Fruit fly (Drosophila melanogaster) whole organism, embryonic: ENCODE data around the gene CG14232.
A peak's percentile ranks its signal among the peaks of the same experiment; 100 is the strongest.

Experiments
- ATbp ChIP-seq: fragments of 200-800 bp; sonication (Bioruptor generic); optimal IDR thresholded peaks from 2 replicates; lab custom pipeline; 2017; ENCODE audit warnings: missing biosample characterization, mild to moderate bottlenecking, missing genetic modification characterization, missing genetic modification reagents
- Aef1 ChIP-seq: fragments of 200-800 bp; sonication (Bioruptor generic); IDR thresholded peaks from 3 replicates; pipeline ENCODE4 v1.3.6; 2022; ENCODE audit warnings: missing biosample characterization, missing genetic modification characterization
- CG10366 ChIP-seq: fragments of 200-800 bp; sonication (Bioruptor generic); IDR thresholded peaks from 2 replicates; pipeline ENCODE4 v1.3.6; 2022; ENCODE audit warnings: missing biosample characterization, missing genetic modification characterization
- CG11456 ChIP-seq: fragments of 200-800 bp; sonication (Bioruptor generic); IDR thresholded peaks from 3 replicates; pipeline ENCODE4 v1.3.6; 2022; ENCODE audit warnings: missing biosample characterization, missing genetic modification characterization
- CG11696 ChIP-seq: fragments of 200-800 bp; sonication (Bioruptor generic); IDR thresholded peaks from 2 replicates; pipeline ENCODE4 v1.3.6; 2022; ENCODE audit warnings: missing biosample characterization, missing genetic modification characterization
- CG12219 ChIP-seq: fragments of 200-800 bp; sonication (Bioruptor generic); optimal IDR thresholded peaks from 3 replicates; lab custom pipeline; 2018; ENCODE audit warnings: missing biosample characterization, mild to moderate bottlenecking, missing genetic modification characterization
- CG12769 ChIP-seq: fragments of 200-800 bp; sonication (Bioruptor generic); optimal IDR thresholded peaks from 2 replicates; lab custom pipeline; 2019; ENCODE audit warnings: missing biosample characterization, mild to moderate bottlenecking, missing genetic modification characterization, moderate library complexity
- CG14860 ChIP-seq: fragments of 200-800 bp; sonication (Bioruptor generic); IDR thresholded peaks from 3 replicates; pipeline ENCODE4 v1.3.6; 2022; ENCODE audit warnings: missing biosample characterization, missing genetic modification characterization; ENCODE audit not compliant: partially characterized antibody
- CG17328 ChIP-seq: fragments of 200-800 bp; sonication (Bioruptor generic); IDR thresholded peaks from 2 replicates; pipeline ENCODE4 v1.3.6; 2022; ENCODE audit warnings: missing biosample characterization, missing genetic modification characterization
- CG17912 ChIP-seq: fragments of 200-800 bp; sonication (Bioruptor generic); optimal IDR thresholded peaks from 2 replicates; lab custom pipeline; 2018; ENCODE audit warnings: missing biosample characterization, mild to moderate bottlenecking, missing genetic modification characterization
- CG3726 ChIP-seq: fragments of 200-800 bp; sonication (Bioruptor generic); IDR thresholded peaks from 3 replicates; pipeline ENCODE4, ENCODE4 v1.3.6; 2022; ENCODE audit warnings: missing biosample characterization, missing genetic modification characterization
- CG8089 ChIP-seq: fragments of 200-800 bp; sonication (Bioruptor generic); optimal IDR thresholded peaks from 3 replicates; lab custom pipeline; 2016; ENCODE audit warnings: missing biosample characterization, missing genetic modification characterization
- CG8388 ChIP-seq: fragments of 200-800 bp; sonication (Bioruptor generic); optimal IDR thresholded peaks from 2 replicates; lab custom pipeline; 2019; ENCODE audit warnings: missing biosample characterization, mild to moderate bottlenecking, missing genetic modification characterization, moderate library complexity
- GATAe ChIP-seq: fragments of 200-800 bp; sonication (Bioruptor generic); conservative IDR thresholded peaks from 2 replicates; pipeline ENCODE4 v1.3.6; 2022; ENCODE audit warnings: missing biosample characterization, missing genetic modification characterization
- Hand ChIP-seq: fragments of 200-800 bp; sonication (Bioruptor generic); optimal IDR thresholded peaks from 2 replicates; lab custom pipeline; 2017; ENCODE audit warnings: mild to moderate bottlenecking, missing biosample characterization, missing genetic modification reagents, missing genetic modification characterization
- Hey ChIP-seq: fragments of 200-800 bp; sonication (Bioruptor generic); optimal IDR thresholded peaks from 3 replicates; lab custom pipeline; 2018; ENCODE audit warnings: missing biosample characterization, mild to moderate bottlenecking, missing genetic modification characterization
- HmgD ChIP-seq: fragments of 200-800 bp; sonication (Bioruptor generic); optimal IDR thresholded peaks from 3 replicates; lab custom pipeline; 2016; ENCODE audit warnings: missing biosample characterization, missing genetic modification characterization
- Lhr ChIP-seq: fragments of 200-800 bp; sonication (Bioruptor generic); optimal IDR thresholded peaks from 3 replicates; lab custom pipeline; 2017; ENCODE audit warnings: mild to moderate bottlenecking, missing biosample characterization, missing genetic modification reagents, missing genetic modification characterization
- Med ChIP-seq: fragments of 200-800 bp; sonication (Bioruptor generic); peaks from one replicate; lab custom pipeline; 2016; ENCODE audit warnings: missing biosample characterization, missing genetic modification characterization, mild to moderate bottlenecking, inconsistent platforms, moderate library complexity
- Neu2 ChIP-seq: fragments of 200-800 bp; sonication (Bioruptor generic); optimal IDR thresholded peaks from 3 replicates; lab custom pipeline; 2016; ENCODE audit warnings: missing biosample characterization, missing genetic modification characterization, borderline replicate concordance
- Nf-YA ChIP-seq: fragments of 200-800 bp; sonication (Bioruptor generic); IDR thresholded peaks from 2 replicates; pipeline ENCODE4 v1.3.6; 2022; ENCODE audit warnings: missing biosample characterization, missing genetic modification characterization
- Oli ChIP-seq: fragments of 200-800 bp; sonication (Bioruptor generic); optimal IDR thresholded peaks from 2 replicates; lab custom pipeline; 2018; ENCODE audit warnings: missing biosample characterization, mild to moderate bottlenecking, missing genetic modification characterization, moderate library complexity
- Pdp1 ChIP-seq, 2 experiments: fragments of 200-800 bp; sonication (Bioruptor generic); optimal IDR thresholded peaks; 3 replicates each; lab custom pipeline; 2016; ENCODE audit warnings: missing biosample characterization in 2 of 2, missing genetic modification characterization in 2 of 2, mild to moderate bottlenecking in 1 of 2, moderate library complexity in 1 of 2
- Rfx ChIP-seq: fragments of 200-800 bp; sonication (Bioruptor generic); IDR thresholded peaks from 2 replicates; pipeline ENCODE4 v1.3.6; 2022; ENCODE audit warnings: missing biosample characterization, missing genetic modification characterization
- Spps ChIP-seq: fragments of 200-800 bp; sonication (Bioruptor generic); optimal IDR thresholded peaks from 2 replicates; lab custom pipeline; 2018; ENCODE audit warnings: missing biosample characterization, mild to moderate bottlenecking, missing genetic modification characterization
- Sry-δ ChIP-seq: fragments of 200-800 bp; sonication (Bioruptor generic); optimal IDR thresholded peaks from 2 replicates; lab custom pipeline; 2016; ENCODE audit warnings: missing biosample characterization, missing genetic modification characterization
- ci ChIP-seq: fragments of 200-800 bp; sonication (Bioruptor generic); IDR thresholded peaks from 3 replicates; pipeline ENCODE4 v1.3.6; 2022; ENCODE audit warnings: missing biosample characterization, missing genetic modification characterization
- crp ChIP-seq, 2 experiments: fragments of 200-800 bp; sonication (Bioruptor generic); optimal IDR thresholded peaks; 2 replicates in 1 of 2; 3 replicates in 1 of 2; lab custom pipeline; 2017; ENCODE audit warnings: missing biosample characterization in 2 of 2, missing genetic modification characterization in 2 of 2, mild to moderate bottlenecking in 1 of 2, moderate library complexity in 1 of 2
- disco-r ChIP-seq: fragments of 200-800 bp; sonication (Bioruptor generic); optimal IDR thresholded peaks from 2 replicates; lab custom pipeline; 2016; ENCODE audit warnings: missing biosample characterization, missing genetic modification characterization
- dm ChIP-seq: fragments of 200-800 bp; sonication (Bioruptor generic); optimal IDR thresholded peaks from 3 replicates; lab custom pipeline; 2016; ENCODE audit warnings: missing biosample characterization, missing genetic modification characterization
- dmrt11E ChIP-seq: fragments of 200-800 bp; sonication (Bioruptor generic); optimal IDR thresholded peaks from 3 replicates; lab custom pipeline; 2018; ENCODE audit warnings: missing biosample characterization, mild to moderate bottlenecking, missing genetic modification characterization, moderate library complexity
- dpn ChIP-seq, 2 experiments: fragments of 200-800 bp; sonication (Bioruptor generic); optimal IDR thresholded peaks; 3 replicates each; lab custom pipeline; 2016; ENCODE audit warnings: missing biosample characterization in 2 of 2, missing genetic modification characterization in 2 of 2
- fu2 ChIP-seq: fragments of 200-800 bp; sonication (Bioruptor generic); optimal IDR thresholded peaks from 2 replicates; lab custom pipeline; 2016; ENCODE audit warnings: missing biosample characterization, missing genetic modification characterization
- gcm2 ChIP-seq: fragments of 200-800 bp; sonication (Bioruptor generic); optimal IDR thresholded peaks from 2 replicates; lab custom pipeline; 2016; ENCODE audit warnings: missing biosample characterization, missing genetic modification characterization
- grau ChIP-seq: fragments of 200-800 bp; optimal IDR thresholded peaks from 3 replicates; lab custom pipeline; 2019; ENCODE audit warnings: missing biosample characterization, mild to moderate bottlenecking, missing genetic modification characterization, moderate library complexity
- grn ChIP-seq: fragments of 200-800 bp; sonication (Bioruptor generic); optimal IDR thresholded peaks from 3 replicates; lab custom pipeline; 2017; ENCODE audit warnings: missing biosample characterization, missing genetic modification characterization
- her ChIP-seq: fragments of 200-800 bp; sonication (Bioruptor generic); optimal IDR thresholded peaks from 2 replicates; lab custom pipeline; 2016; ENCODE audit warnings: missing biosample characterization, missing genetic modification characterization
- kni ChIP-seq: fragments of 200-800 bp; sonication (Bioruptor generic); optimal IDR thresholded peaks from 3 replicates; lab custom pipeline; 2017; ENCODE audit warnings: mild to moderate bottlenecking, missing biosample characterization, missing genetic modification reagents, missing genetic modification characterization
- luna ChIP-seq: fragments of 200-800 bp; sonication (Bioruptor generic); optimal IDR thresholded peaks from 2 replicates; lab custom pipeline; 2016; ENCODE audit warnings: missing biosample characterization, missing genetic modification characterization
- mirr ChIP-seq: fragments of 200-800 bp; sonication (Bioruptor generic); optimal IDR thresholded peaks from 3 replicates; lab custom pipeline; 2018; ENCODE audit warnings: missing biosample characterization, mild to moderate bottlenecking, missing genetic modification characterization
- nau ChIP-seq: fragments of 200-800 bp; sonication (Bioruptor generic); optimal IDR thresholded peaks from 3 replicates; lab custom pipeline; 2017; ENCODE audit warnings: missing biosample characterization, mild to moderate bottlenecking, missing genetic modification characterization, missing genetic modification reagents
- pho ChIP-seq: fragments of 200-800 bp; sonication (Bioruptor generic); optimal IDR thresholded peaks from 2 replicates; lab custom pipeline; 2016; ENCODE audit warnings: missing biosample characterization, missing genetic modification characterization
- pnt ChIP-seq: fragments of 200-800 bp; sonication (Bioruptor generic); optimal IDR thresholded peaks from 3 replicates; lab custom pipeline; 2016; ENCODE audit warnings: missing biosample characterization, missing genetic modification characterization
- ro ChIP-seq: fragments of 200-800 bp; sonication (Bioruptor generic); IDR thresholded peaks from 2 replicates; pipeline ENCODE4 v1.3.6; 2022; ENCODE audit warnings: missing biosample characterization, missing genetic modification characterization
- row ChIP-seq: fragments of 200-800 bp; sonication (Bioruptor generic); IDR thresholded peaks from 3 replicates; pipeline ENCODE4 v1.3.6; 2022; ENCODE audit warnings: missing biosample characterization, missing genetic modification characterization
- sd ChIP-seq: fragments of 200-800 bp; sonication (Bioruptor generic); optimal IDR thresholded peaks from 3 replicates; lab custom pipeline; 2018; ENCODE audit warnings: missing biosample characterization, mild to moderate bottlenecking, missing genetic modification characterization, moderate library complexity
- sima ChIP-seq: fragments of 200-800 bp; sonication (Bioruptor generic); optimal IDR thresholded peaks from 2 replicates; lab custom pipeline; 2016; ENCODE audit warnings: missing biosample characterization, missing genetic modification characterization
- stc ChIP-seq: fragments of 200-800 bp; sonication (Bioruptor generic); IDR thresholded peaks from 2 replicates; pipeline ENCODE4 v1.3.6; 2022; ENCODE audit warnings: missing biosample characterization, missing genetic modification characterization
- toy ChIP-seq: fragments of 200-800 bp; sonication (Bioruptor generic); IDR thresholded peaks from 2 replicates; pipeline ENCODE4 v1.3.6; 2022; ENCODE audit warnings: missing biosample characterization, missing genetic modification characterization

Gene CG14232

dm6 chrX:19704083-19704482 is at the start of gene CG14232, which contains the start of gene CG14230 (continued):
- TF ChIP-seq Rfx (GFP tag; lab: Robert Waterston, UW) (0 out of 2 replicates have a peak, but pooled peaks have one; percentile 23), GATAe (no peak), HmgD (GFP tag; lab: Kevin White, UChicago) (no peak), dmrt11E (tag; lab: Kevin White, UChicago) (no peak), pnt (GFP tag; lab: Kevin White, UChicago) (no peak), CG11696 (GFP tag; lab: Robert Waterston, UW) (no peak), dpn (GFP tag; optimal IDR thresholded peaks at IDR 0.05; lab: Kevin White, UChicago) (no peak), luna (GFP tag; lab: Kevin White, UChicago) (no peak), CG11456 (GFP tag; lab: Robert Waterston, UW) (no peak), fu2 (no peak), dm (GFP tag; lab: Kevin White, UChicago) (peak; percentile 84), sd (tag; lab: Kevin White, UChicago) (no peak), Lhr (GFP tag; lab: Kevin White, UChicago) (peak; percentile 2), ATbp (no peak), Sry-δ (GFP tag; lab: Kevin White, UChicago) (peak; percentile 14), CG17912 (GFP tag; lab: Kevin White, UChicago) (no peak), CG10366 (GFP tag; lab: Robert Waterston, UW) (no peak)

DNA sequence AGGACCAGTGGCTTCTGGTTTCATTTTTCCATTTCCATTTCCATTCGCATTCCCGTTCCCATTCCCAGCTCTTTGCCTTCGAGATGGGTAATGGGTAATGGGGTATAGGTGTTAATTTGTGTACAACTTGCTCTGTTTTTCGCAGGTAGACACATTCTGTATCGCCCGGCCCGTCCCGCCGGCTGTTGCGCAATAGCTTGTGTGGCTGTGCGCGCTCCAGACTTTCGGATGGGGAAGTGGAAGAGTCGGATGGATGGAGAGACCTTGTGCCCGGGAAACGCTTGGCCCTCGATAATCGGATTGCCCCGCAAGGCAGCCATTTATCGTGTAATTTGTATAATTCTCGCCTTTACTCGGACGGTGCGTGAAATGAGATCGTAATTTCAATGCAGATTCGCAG is 49.7 kb upstream of the CG14232 start:
- TF ChIP-seq kni (GFP tag; lab: Kevin White, UChicago), result peak; percentile 43
- 0 out of 2 replicates have a peak, but pooled peaks have one; percentile 7 for TF ChIP-seq toy
- peak; percentile 73 for TF ChIP-seq CG12769 (tag; lab: Kevin White, UChicago)
- no peak for TF ChIP-seq mirr
- TF ChIP-seq Pdp1 (GFP tag; optimal IDR thresholded peaks at IDR 0.05; lab: Kevin White, UChicago), result peak in 1 of 2 experiments; percentile 97

DNA sequence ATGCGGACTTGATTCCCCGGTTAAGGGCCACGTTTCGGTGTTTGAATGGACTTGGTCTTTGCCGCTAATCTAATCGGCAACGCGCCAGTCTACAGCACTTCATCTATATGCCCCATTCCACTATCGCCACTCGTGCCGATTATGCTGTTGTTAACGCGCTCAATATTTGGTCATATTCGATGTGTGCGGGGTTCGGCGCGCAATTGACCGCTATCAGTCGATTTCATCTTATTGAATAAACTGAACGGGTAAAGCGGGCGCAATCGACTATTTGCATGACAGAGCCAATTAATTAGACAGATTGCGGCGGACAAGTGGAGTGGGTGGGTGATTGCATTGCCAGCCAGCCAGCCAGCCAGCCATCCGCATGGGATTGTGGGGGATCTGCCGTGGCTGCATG is 48.3 kb upstream of the CG14232 start:
- TF ChIP-seq gcm2 (GFP tag; lab: Kevin White, UChicago), result no peak
- 0 out of 3 replicates have a peak, but pooled peaks have one; percentile 33 for TF ChIP-seq ci
- no peak for TF ChIP-seq disco-r (GFP tag; lab: Kevin White, UChicago)
- TF ChIP-seq row (GFP tag; lab: Robert Waterston, UW), result no peak
- TF ChIP-seq Med (GFP tag; lab: Kevin White, UChicago), result peak; percentile 74
- TF ChIP-seq Neu2, result no peak
- no peak for TF ChIP-seq CG8388 (GFP tag; lab: Kevin White, UChicago)
- TF ChIP-seq Hand (GFP tag; lab: Kevin White, UChicago), result no peak
- no peak for TF ChIP-seq Oli
- no peak for TF ChIP-seq sima
- no peak for TF ChIP-seq CG14860 (GFP tag; lab: Robert Waterston, UW)
- no peak for TF ChIP-seq CG8089
- TF ChIP-seq CG17328, result no peak
- TF ChIP-seq Aef1 (GFP tag; lab: Robert Waterston, UW), result no peak
- no peak for TF ChIP-seq pho
- TF ChIP-seq Spps (tag; lab: Kevin White, UChicago), result no peak
- peak; percentile 36 for TF ChIP-seq Hey
- TF ChIP-seq grau (tag; lab: Kevin White, UChicago), result no peak
- no peak for TF ChIP-seq stc (GFP tag; lab: Robert Waterston, UW)
- peak in 1 of 2 experiments; percentile 44 for TF ChIP-seq Pdp1 (GFP tag; optimal IDR thresholded peaks at IDR 0.05; lab: Kevin White, UChicago)
- no peak for TF ChIP-seq ro (GFP tag; lab: Robert Waterston, UW)
- TF ChIP-seq grn (GFP tag; lab: Kevin White, UChicago), result peak; percentile 88
- TF ChIP-seq CG3726 (GFP tag; lab: Robert Waterston, UW), result no peak
- TF ChIP-seq Nf-YA (GFP tag; lab: Robert Waterston, UW), result no peak
- no peak for TF ChIP-seq CG12219 (GFP tag; lab: Kevin White, UChicago)
- no peak for TF ChIP-seq nau (GFP tag; lab: Kevin White, UChicago)
- TF ChIP-seq her, result no peak
- no peak for TF ChIP-seq crp (GFP tag; optimal IDR thresholded peaks at IDR 0.05; lab: Kevin White, UChicago)
